Worm (Caenorhabditis elegans) whole organism, young adult: ENCODE data around the gene lam-1.
A peak's percentile ranks its signal among the peaks of the same experiment; 100 is the strongest.

Source experiments
- B0261.1 ChIP-seq: sonication (generic microtip); optimal IDR thresholded peaks from 2 replicates; lab custom pipeline; 2016; ENCODE audit warnings: mild to moderate bottlenecking, missing genetic modification characterization, moderate library complexity, missing compliant biosample characterization
- F10E7.11 ChIP-seq: sonication (generic microtip); optimal IDR thresholded peaks from 2 replicates; lab custom pipeline; 2017; ENCODE audit warnings: mild to moderate bottlenecking, missing genetic modification characterization, moderate library complexity, missing compliant biosample characterization
- F22D6.2 ChIP-seq: sonication (generic microtip); optimal IDR thresholded peaks from 2 replicates; lab custom pipeline; 2016; ENCODE audit warnings: mild to moderate bottlenecking, missing genetic modification characterization, missing compliant biosample characterization
- F39B2.1 ChIP-seq: fragments of 200-800 bp; sonication (Bioruptor generic); IDR thresholded peaks from 2 replicates; pipeline ENCODE4 v1.3.6; 2022; ENCODE audit warnings: missing genetic modification reagents, missing genetic modification characterization, missing compliant biosample characterization
- F55B11.4 ChIP-seq: sonication (generic microtip); optimal IDR thresholded peaks from 2 replicates; lab custom pipeline; 2016; ENCODE audit warnings: missing compliant biosample characterization, missing genetic modification characterization, borderline replicate concordance; ENCODE audit not compliant: insufficient read depth
- F57A8.1 ChIP-seq: fragments of 200-800 bp; sonication (Bioruptor generic); optimal IDR thresholded peaks from 2 replicates; lab custom pipeline; 2018; ENCODE audit warnings: mild to moderate bottlenecking, missing genetic modification characterization, moderate library complexity, missing compliant biosample characterization
- F57C9.4 ChIP-seq: sonication (generic microtip); optimal IDR thresholded peaks from 2 replicates; lab custom pipeline; 2017; ENCODE audit warnings: mild to moderate bottlenecking, missing genetic modification characterization, missing compliant biosample characterization
- K12H6.12 ChIP-seq: fragments of 200-800 bp; sonication (Bioruptor generic); optimal IDR thresholded peaks from 2 replicates; lab custom pipeline; 2018; ENCODE audit warnings: mild to moderate bottlenecking, missing genetic modification characterization, missing compliant biosample characterization
- Y53G8AR.9 ChIP-seq: fragments of 200-800 bp; sonication (Bioruptor generic); conservative IDR thresholded peaks from 2 replicates; pipeline ENCODE4 v1.3.6; 2022; ENCODE audit warnings: missing genetic modification reagents, missing genetic modification characterization, missing compliant biosample characterization
- Y56A3A.18 ChIP-seq: fragments of 200-800 bp; sonication (Bioruptor generic); IDR thresholded peaks from 2 replicates; pipeline ENCODE4 v1.3.6; 2022; ENCODE audit warnings: missing genetic modification reagents, missing genetic modification characterization, missing compliant biosample characterization
- Y67H2A.10 ChIP-seq: fragments of 200-800 bp; sonication (Bioruptor generic); conservative IDR thresholded peaks from 2 replicates; pipeline ENCODE4 v1.3.6; 2022; ENCODE audit warnings: missing genetic modification reagents, missing genetic modification characterization, missing compliant biosample characterization
- Y79H2A.3 ChIP-seq: fragments of 200-800 bp; sonication (Bioruptor generic); conservative IDR thresholded peaks from 2 replicates; pipeline ENCODE4 v1.3.6; 2022; ENCODE audit warnings: missing genetic modification reagents, missing genetic modification characterization, missing compliant biosample characterization
- ZK185.1 ChIP-seq: sonication (generic microtip); optimal IDR thresholded peaks from 2 replicates; lab custom pipeline; 2016; ENCODE audit warnings: mild to moderate bottlenecking, missing genetic modification characterization, missing compliant biosample characterization; ENCODE audit not compliant: poor library complexity, severe bottlenecking
- athp-1 ChIP-seq: sonication (generic microtip); optimal IDR thresholded peaks from 2 replicates; lab custom pipeline; 2017; ENCODE audit warnings: mild to moderate bottlenecking, missing genetic modification characterization, missing compliant biosample characterization
- attf-3 ChIP-seq: fragments of 200-800 bp; sonication (Bioruptor generic); conservative IDR thresholded peaks from 2 replicates; pipeline ENCODE4 v1.3.6; 2022; ENCODE audit warnings: missing genetic modification reagents, missing genetic modification characterization, missing compliant biosample characterization
- ceh-100 ChIP-seq: fragments of 200-800 bp; sonication (Bioruptor generic); IDR thresholded peaks from 2 replicates; pipeline ENCODE4 v1.3.6; 2022; ENCODE audit warnings: missing genetic modification reagents, missing genetic modification characterization, missing compliant biosample characterization
- dox-1 ChIP-seq: fragments of 200-800 bp; sonication (Bioruptor generic); IDR thresholded peaks from 2 replicates; pipeline ENCODE4 v1.3.6; 2022; ENCODE audit warnings: missing genetic modification reagents, missing genetic modification characterization, missing compliant biosample characterization
- dpff-1 ChIP-seq: sonication (generic microtip); optimal IDR thresholded peaks from 2 replicates; lab custom pipeline; 2017; ENCODE audit warnings: mild to moderate bottlenecking, missing genetic modification characterization, missing compliant biosample characterization
- dpl-1 ChIP-seq: fragments of 150-350 bp; optimal IDR thresholded peaks from 2 replicates; lab custom pipeline; 2014; ENCODE audit warnings: missing biosample characterization, missing genetic modification reagents, missing genetic modification characterization
- efl-1 ChIP-seq: fragments of 150-350 bp; optimal IDR thresholded peaks from 2 replicates; lab custom pipeline; 2014; ENCODE audit warnings: missing biosample characterization, missing genetic modification reagents, missing genetic modification characterization
- fkh-3 ChIP-seq: sonication (generic microtip); optimal IDR thresholded peaks from 2 replicates; lab custom pipeline; 2016; ENCODE audit warnings: mild to moderate bottlenecking, missing genetic modification characterization, missing compliant biosample characterization
- gei-17 ChIP-seq: fragments of 200-800 bp; sonication (Bioruptor generic); optimal IDR thresholded peaks from 2 replicates; lab custom pipeline; 2018; ENCODE audit warnings: mild to moderate bottlenecking, missing genetic modification characterization, missing compliant biosample characterization
- hlh-12 ChIP-seq: sonication (generic microtip); optimal IDR thresholded peaks from 2 replicates; lab custom pipeline; 2016; ENCODE audit warnings: missing genetic modification characterization, missing compliant biosample characterization
- hmg-1.2 ChIP-seq: fragments of 200-800 bp; sonication (Bioruptor generic); IDR thresholded peaks from 2 replicates; pipeline ENCODE4 v1.3.6; 2022; ENCODE audit warnings: missing genetic modification reagents, missing genetic modification characterization, missing compliant biosample characterization
- hmg-20 ChIP-seq: fragments of 200-800 bp; sonication (Bioruptor generic); IDR thresholded peaks from 2 replicates; pipeline ENCODE4 v1.3.6; 2022; ENCODE audit warnings: missing genetic modification reagents, missing genetic modification characterization, missing compliant biosample characterization
- hrde-1 ChIP-seq: sonication (generic microtip); optimal IDR thresholded peaks from 2 replicates; lab custom pipeline; 2016; ENCODE audit warnings: missing genetic modification characterization, mild to moderate bottlenecking, missing compliant biosample characterization, moderate library complexity, missing genotype, missing genetic modification reagents, borderline replicate concordance
- let-526 ChIP-seq: fragments of 200-800 bp; sonication (Bioruptor generic); IDR thresholded peaks from 2 replicates; pipeline ENCODE4 v1.3.6; 2022; ENCODE audit warnings: missing genetic modification reagents, missing genetic modification characterization, missing compliant biosample characterization
- lin-26 ChIP-seq: fragments of 200-800 bp; sonication (Bioruptor generic); IDR thresholded peaks from 2 replicates; pipeline ENCODE4 v1.3.6; 2022; ENCODE audit warnings: missing genetic modification reagents, missing genetic modification characterization, missing compliant biosample characterization
- lin-35 ChIP-seq, 3 experiments: fragments of 150-350 bp in 2 of 3; sonication (generic microtip) in 1 of 3; optimal IDR thresholded peaks; 2 replicates each; lab custom pipeline; 2014 to 2018; ENCODE audit warnings: missing biosample characterization in 3 of 3, missing genetic modification characterization in 3 of 3, missing genetic modification reagents in 3 of 3
- lsy-27 ChIP-seq: sonication (generic microtip); optimal IDR thresholded peaks from 2 replicates; lab custom pipeline; 2017; ENCODE audit warnings: missing genetic modification characterization, mild to moderate bottlenecking, missing compliant biosample characterization, antibody characterized with exemption, missing genotype, borderline replicate concordance; ENCODE audit not compliant: insufficient read depth
- madf-6 ChIP-seq: fragments of 200-800 bp; sonication (Bioruptor generic); IDR thresholded peaks from 2 replicates; pipeline ENCODE4 v1.3.6; 2022; ENCODE audit warnings: missing genetic modification reagents, missing genetic modification characterization, missing compliant biosample characterization
- mel-28 ChIP-seq: sonication (generic microtip); optimal IDR thresholded peaks from 2 replicates; lab custom pipeline; 2016; ENCODE audit warnings: borderline replicate concordance, mild to moderate bottlenecking, missing genetic modification characterization, missing compliant biosample characterization
- nfya-1 ChIP-seq: sonication (generic microtip); optimal IDR thresholded peaks from 2 replicates; lab custom pipeline; 2017; ENCODE audit warnings: antibody characterized with exemption, missing compliant biosample characterization, missing genetic modification characterization, borderline replicate concordance; ENCODE audit not compliant: insufficient read depth
- nfya-2 ChIP-seq: fragments of 200-800 bp; sonication (Bioruptor generic); IDR thresholded peaks from 2 replicates; pipeline ENCODE4 v1.3.6; 2022; ENCODE audit warnings: missing genetic modification reagents, missing genetic modification characterization, missing compliant biosample characterization
- nfyb-1 ChIP-seq: fragments of 200-800 bp; sonication (Bioruptor generic); IDR thresholded peaks from 2 replicates; pipeline ENCODE4 v1.3.6; 2022; ENCODE audit warnings: missing genetic modification reagents, missing genetic modification characterization, missing compliant biosample characterization
- pbrm-1 ChIP-seq: fragments of 200-800 bp; sonication (Bioruptor generic); IDR thresholded peaks from 2 replicates; pipeline ENCODE4 v1.3.6; 2022; ENCODE audit warnings: missing genetic modification reagents, missing genetic modification characterization, missing compliant biosample characterization
- rec-8 ChIP-seq, 2 experiments: sonication (generic microtip); optimal IDR thresholded peaks; 2 replicates each; lab custom pipeline; 2016; ENCODE audit warnings: mild to moderate bottlenecking in 2 of 2, missing genetic modification characterization in 2 of 2, missing genetic modification reagents in 2 of 2, missing genotype in 2 of 2, missing biosample characterization in 1 of 2, missing compliant biosample characterization in 1 of 2, moderate library complexity in 1 of 2
- repo-1 ChIP-seq: sonication (generic microtip); optimal IDR thresholded peaks from 2 replicates; lab custom pipeline; 2017; ENCODE audit warnings: mild to moderate bottlenecking, missing genetic modification characterization, missing compliant biosample characterization
- snpc-1.1 ChIP-seq: sonication (generic microtip); optimal IDR thresholded peaks from 2 replicates; lab custom pipeline; 2017; ENCODE audit warnings: missing genetic modification characterization, mild to moderate bottlenecking, missing compliant biosample characterization, antibody characterized with exemption, moderate library complexity, missing genotype, missing genetic modification reagents; ENCODE audit not compliant: insufficient read depth
- snpc-4 ChIP-seq, 5 experiments: fragments of 150-350 bp in 1 of 5; sonication (generic microtip) in 4 of 5; optimal IDR thresholded peaks; 2 replicates each; lab custom pipeline; 2014 to 2018; ENCODE audit warnings: missing genetic modification characterization in 5 of 5, missing biosample characterization in 3 of 5, antibody characterized with exemption in 2 of 5, mild to moderate bottlenecking in 2 of 5, missing compliant biosample characterization in 2 of 5, missing genotype in 2 of 5, moderate library complexity in 2 of 5, missing genetic modification reagents in 1 of 5
- sptf-2 ChIP-seq: fragments of 200-800 bp; sonication (Bioruptor generic); optimal IDR thresholded peaks from 2 replicates; lab custom pipeline; 2018; ENCODE audit warnings: mild to moderate bottlenecking, missing genetic modification characterization, missing compliant biosample characterization
- tbp1 ChIP-seq: fragments of 200-800 bp; sonication (Bioruptor generic); optimal IDR thresholded peaks from 2 replicates; lab custom pipeline; 2018; ENCODE audit warnings: mild to moderate bottlenecking, missing genetic modification characterization, missing compliant biosample characterization
- tbx-9 ChIP-seq: sonication (generic microtip); optimal IDR thresholded peaks from 2 replicates; lab custom pipeline; 2016; ENCODE audit warnings: borderline replicate concordance, missing genetic modification characterization, inconsistent platforms, missing compliant biosample characterization
- zfh-2 ChIP-seq: fragments of 200-800 bp; sonication (Bioruptor generic); conservative IDR thresholded peaks from 2 replicates; pipeline ENCODE4 v1.3.6; 2022; ENCODE audit warnings: missing genetic modification reagents, missing genetic modification characterization, missing compliant biosample characterization
- ztf-3 ChIP-seq: fragments of 200-800 bp; sonication (Bioruptor generic); optimal IDR thresholded peaks from 2 replicates; lab custom pipeline; 2018; ENCODE audit warnings: mild to moderate bottlenecking, missing genetic modification characterization, missing compliant biosample characterization
- ztf-6 ChIP-seq: fragments of 200-800 bp; sonication (Bioruptor generic); IDR thresholded peaks from 2 replicates; pipeline ENCODE4 v1.3.6; 2022; ENCODE audit warnings: missing genetic modification reagents, missing genetic modification characterization, missing compliant biosample characterization

lam-1 gene

ce11 chrIV:5183755-5184166, 10.6 kb downstream of the lam-1 start, which contains the start of gene W03F8.4 (continued):
- no peak for TF ChIP-seq let-526 (GFP tag; lab: Robert Waterston, UW)
- TF ChIP-seq ztf-6: no peak
- peak; percentile 91 for TF ChIP-seq efl-1
- TF ChIP-seq Y56A3A.18 (GFP tag; lab: Robert Waterston, UW): peak; percentile 83; the same call in 1 of the 2 replicates
- TF ChIP-seq hmg-20 (GFP tag; lab: Robert Waterston, UW): peak; percentile 86
- 0 out of 2 replicates have a peak, but pooled peaks have one; percentile 35 for TF ChIP-seq lin-26 (GFP tag; lab: Robert Waterston, UW)
- TF ChIP-seq ZK185.1 (tag; lab: Kevin White, UChicago): peak; percentile 82
- peak; percentile 76 for TF ChIP-seq snpc-1.1 (tag; lab: Kevin White, UChicago)
- peak; percentile 44 for TF ChIP-seq K12H6.12 (tag; lab: Kevin White, UChicago)
- TF ChIP-seq madf-6 (GFP tag; lab: Robert Waterston, UW): peak; percentile 88
- peak; percentile 95 for TF ChIP-seq pbrm-1
- TF ChIP-seq Y79H2A.3 (GFP tag; lab: Robert Waterston, UW): no peak
- peak; percentile 88 for TF ChIP-seq snpc-4 (GFP tag; optimal IDR thresholded peaks at IDR 0.05; lab: Kevin White, UChicago)
- TF ChIP-seq snpc-4 (tag; optimal IDR thresholded peaks at IDR 0.05; lab: Kevin White, UChicago): peak; percentile 82 to 95 (median 94)
- no peak for TF ChIP-seq F57C9.4 (tag; lab: Kevin White, UChicago)
- TF ChIP-seq F22D6.2 (tag; lab: Kevin White, UChicago): peak; percentile 54
- no peak for TF ChIP-seq rec-8 (tag; optimal IDR thresholded peaks at IDR 0.05; lab: Kevin White, UChicago)
- no peak for TF ChIP-seq F10E7.11
- TF ChIP-seq attf-3 (GFP tag; lab: Robert Waterston, UW): peak; percentile 73
- TF ChIP-seq gei-17 (GFP tag; lab: Kevin White, UChicago): peak; percentile 70
- no peak for TF ChIP-seq nfya-2 (GFP tag; lab: Robert Waterston, UW)
- peak; percentile 41 for TF ChIP-seq athp-1 (tag; lab: Kevin White, UChicago)
- TF ChIP-seq hlh-12 (tag; lab: Kevin White, UChicago): no peak
- no peak for TF ChIP-seq sptf-2 (GFP tag; lab: Kevin White, UChicago)
- TF ChIP-seq lin-35 (GFP tag; optimal IDR thresholded peaks at IDR 0.05; lab: Kevin White, UChicago): peak; percentile 41 to 97 (median 82)
- no peak for TF ChIP-seq ztf-3
- TF ChIP-seq hmg-1.2: peak; percentile 68
- peak; percentile 92 for TF ChIP-seq dpl-1
- TF ChIP-seq fkh-3 (tag; lab: Kevin White, UChicago): no peak
- TF ChIP-seq F55B11.4 (tag; lab: Kevin White, UChicago): no peak
- peak; percentile 89 for TF ChIP-seq nfyb-1 (GFP tag; lab: Robert Waterston, UW)
- 0 out of 2 replicates have a peak, but pooled peaks have one; percentile 32 for TF ChIP-seq F39B2.1 (GFP tag; lab: Robert Waterston, UW)
- peak; percentile 83 for TF ChIP-seq ceh-100 (GFP tag; lab: Robert Waterston, UW)
- peak; percentile 94 for TF ChIP-seq Y53G8AR.9 (GFP tag; lab: Robert Waterston, UW)
- TF ChIP-seq zfh-2 (GFP tag; lab: Robert Waterston, UW): peak; percentile 56; the same call in 1 of the 2 replicates
- peak; percentile 75 for TF ChIP-seq tbp1
- peak; percentile 0 for TF ChIP-seq B0261.1
- no peak for TF ChIP-seq lsy-27
- TF ChIP-seq hrde-1: peak; percentile 1
- no peak for TF ChIP-seq tbx-9 (tag; lab: Kevin White, UChicago)
- no peak for TF ChIP-seq dpff-1
- TF ChIP-seq F57A8.1 (GFP tag; lab: Kevin White, UChicago): no peak
- TF ChIP-seq repo-1 (tag; lab: Kevin White, UChicago): peak; percentile 84
- no peak for TF ChIP-seq Y67H2A.10
- TF ChIP-seq dox-1 (GFP tag; lab: Robert Waterston, UW): peak; percentile 96
- no peak for TF ChIP-seq mel-28 (tag; lab: Kevin White, UChicago)
- no peak for TF ChIP-seq nfya-1
